Worm (Caenorhabditis elegans): ENCODE results near the gene gcl-1.
"Not testable (repeated sequence)": the region's sequence is repeated elsewhere in the genome, so short reads cannot be mapped to it uniquely, and the experiment has no call there.

gcl-1 gene

ce11 chrIV:13412845-13413383, at the start of gene gcl-1:
Gene gcl-1 (minus strand): TSS chrIV:13412895.
- peak in 1 of 2 experiments; percentile 59 for TF ChIP-seq mdl-1 (tag; optimal IDR thresholded peaks at IDR 0.05)
- 0 out of 2 replicates have a peak, but pooled peaks have one; percentile 29 for TF ChIP-seq grh-1 (GFP tag; IDR thresholded peaks at IDR 0.05)
- no peak for TF ChIP-seq isw-1 (GFP tag; IDR thresholded peaks at IDR 0.05)
- TF ChIP-seq lin-13 (GFP tag; optimal IDR thresholded peaks at IDR 0.05): no peak
- TF ChIP-seq mab-9 (GFP tag; IDR thresholded peaks at IDR 0.05): no peak
- TF ChIP-seq swsn-7 (tag; optimal IDR thresholded peaks at IDR 0.05): no peak
- TF ChIP-seq ama-1 (optimal IDR thresholded peaks at IDR 0.05): no peak
- peak; percentile 27 for TF ChIP-seq snu-23 (GFP tag; optimal IDR thresholded peaks at IDR 0.05)
- peak in 1 of 3 experiments; percentile 19 for TF ChIP-seq dpl-1 (GFP tag; optimal IDR thresholded peaks at IDR 0.05)
- no peak for TF ChIP-seq mep-1 (tag; optimal IDR thresholded peaks at IDR 0.05)
- TF ChIP-seq blmp-1 (tag; optimal IDR thresholded peaks at IDR 0.05): peak; percentile 11
- peak; percentile 13 to 37 for TF ChIP-seq lin-35 (GFP tag; optimal IDR thresholded peaks at IDR 0.05)

ce11 chrIV:13460876-13461275, 48.2 kb upstream of the gcl-1 start, which contains the start of gene Y38H8A.12:
Gene Y38H8A.12 (minus strand): TSS chrIV:13460976.
- no peak for TF ChIP-seq pqm-1 (tag; optimal IDR thresholded peaks at IDR 0.05)

ce11 chrIV:13458237-13458636, 45.5 kb upstream of the gcl-1 start:
- TF ChIP-seq ztf-4 (tag; optimal IDR thresholded peaks at IDR 0.05) (no peak), pag-3 (tag; optimal IDR thresholded peaks at IDR 0.05; ENCODE audit: borderline replicate concordance, insufficient read depth) (no peak), mef-2 (tag; optimal IDR thresholded peaks at IDR 0.05) (no peak)

- TF ChIP-seq lin-15B (tag; optimal IDR thresholded peaks at IDR 0.05) (no peak), fkh-4 (tag; optimal IDR thresholded peaks at IDR 0.05; ENCODE audit: borderline replicate concordance) (no peak), rnt-1 (tag; optimal IDR thresholded peaks at IDR 0.05) (no peak), ama-1 (optimal IDR thresholded peaks at IDR 0.05) (no peak), pax-3 (tag; optimal IDR thresholded peaks at IDR 0.05) (no peak), nhr-47 (tag; optimal IDR thresholded peaks at IDR 0.05) (no peak), nhr-85 (tag) (no peak), nhr-11 (tag; optimal IDR thresholded peaks at IDR 0.05) (no peak), snpc-4 (tag; optimal IDR thresholded peaks at IDR 0.05) (no peak), nhr-12 (tag; optimal IDR thresholded peaks at IDR 0.05) (no peak), zip-4 (GFP tag; optimal IDR thresholded peaks at IDR 0.05) (no peak), unc-30 (tag; optimal IDR thresholded peaks at IDR 0.05) (no peak), ceh-90 (tag; optimal IDR thresholded peaks at IDR 0.05) (no peak), unc-98 (GFP tag; IDR thresholded peaks at IDR 0.05) (no peak)
Measured at ce11 chrIV:13456893-13457292, 44.2 kb upstream of the gcl-1 start.

ce11 chrIV:13455200-13455599, 42.5 kb upstream of the gcl-1 start, which contains the start of gene Y38H8A.7:
Gene Y38H8A.7 (plus strand): TSS chrIV:13455500.
- TF ChIP-seq lin-14 (GFP tag; optimal IDR thresholded peaks at IDR 0.05); hlh-4 (tag; optimal IDR thresholded peaks at IDR 0.05); unc-130 (tag; optimal IDR thresholded peaks at IDR 0.05): not testable (repeated sequence)

- TF ChIP-seq ceh-63 (GFP tag; optimal IDR thresholded peaks at IDR 0.05) (no peak), efl-1 (optimal IDR thresholded peaks at IDR 0.05) (no peak), efl-1 (GFP tag; optimal IDR thresholded peaks at IDR 0.05 in 1 of 2) (peak in 1 of 2 experiments; percentile 33)
Measured at ce11 chrIV:13454698-13455097, 42.0 kb upstream of the gcl-1 start, which contains the start of gene uso-1. Gene uso-1 (minus strand): TSS chrIV:13454798.

All from whole organism, L1 larva.